Worm (Caenorhabditis elegans): ENCODE results near the gene unc-116.

The unc-116 gene

ce11 chrIII:8358213-8358672 is 3.3 kb upstream of the unc-116 start, which contains the start of the genes R05D3.8 and rfp-1 (continued):
- TF ChIP-seq hlh-30 (tag; optimal IDR thresholded peaks at IDR 0.05; ENCODE audit: insufficient read depth) (peak; percentile 40), ceh-9 (tag; optimal IDR thresholded peaks at IDR 0.05) (no peak), ztf-16 (tag; optimal IDR thresholded peaks at IDR 0.05) (no peak), ceh-31 (tag; optimal IDR thresholded peaks at IDR 0.05) (peak; percentile 49), K09A11.1 (tag; optimal IDR thresholded peaks at IDR 0.05; ENCODE audit: insufficient read depth) (peak; percentile 13), K02D7.2 (tag; optimal IDR thresholded peaks at IDR 0.05) (no peak), pax-1 (tag; optimal IDR thresholded peaks at IDR 0.05) (peak; percentile 47), madf-2 (tag; optimal IDR thresholded peaks at IDR 0.05) (no peak), Y22D7AL.16 (tag; optimal IDR thresholded peaks at IDR 0.05) (no peak), ceh-34 (tag; optimal IDR thresholded peaks at IDR 0.05) (no peak), unc-55 (GFP tag; optimal IDR thresholded peaks at IDR 0.05) (peak; percentile 52), nfya-1 (tag; optimal IDR thresholded peaks at IDR 0.05) (peak; percentile 71), pha-4 (tag; optimal IDR thresholded peaks at IDR 0.05) (no peak), pqm-1 (tag; optimal IDR thresholded peaks at IDR 0.05) (no peak)

- TF ChIP-seq ceh-18 (tag; optimal IDR thresholded peaks at IDR 0.05) = peak; percentile 81
- peak; percentile 87 for TF ChIP-seq nfya-1 (tag; optimal IDR thresholded peaks at IDR 0.05)
- no peak for TF ChIP-seq ceh-9 (tag; optimal IDR thresholded peaks at IDR 0.05)
- TF ChIP-seq lim-6 (tag; optimal IDR thresholded peaks at IDR 0.05) = no peak
- TF ChIP-seq unc-42 (tag; optimal IDR thresholded peaks at IDR 0.05) = peak; percentile 55
- TF ChIP-seq ama-1 (optimal IDR thresholded peaks at IDR 0.05) = no peak
- TF ChIP-seq eyg-1 (tag; optimal IDR thresholded peaks at IDR 0.05) = peak; percentile 55
- TF ChIP-seq ceh-34 (tag; optimal IDR thresholded peaks at IDR 0.05) = peak; percentile 70
- TF ChIP-seq ref-2 (tag; optimal IDR thresholded peaks at IDR 0.05) = peak; percentile 26
- TF ChIP-seq che-1 (tag; optimal IDR thresholded peaks at IDR 0.05) = peak; percentile 12
- peak; percentile 25 for TF ChIP-seq hlh-6 (tag; optimal IDR thresholded peaks at IDR 0.05)
- no peak for TF ChIP-seq pat-9 (tag; optimal IDR thresholded peaks at IDR 0.05)
- peak; percentile 37 for TF ChIP-seq ceh-14 (tag; optimal IDR thresholded peaks at IDR 0.05)
- peak; percentile 56 for TF ChIP-seq syd-9 (tag; optimal IDR thresholded peaks at IDR 0.05)
- peak; percentile 8 for TF ChIP-seq lin-11 (tag; optimal IDR thresholded peaks at IDR 0.05)
- TF ChIP-seq ceh-2 (tag; optimal IDR thresholded peaks at IDR 0.05) = peak; percentile 39
- no peak for TF ChIP-seq dve-1 (tag; optimal IDR thresholded peaks at IDR 0.05)
- TF ChIP-seq hlh-15 (tag; optimal IDR thresholded peaks at IDR 0.05) = no peak
- peak; percentile 60 for TF ChIP-seq tbx-2 (tag; optimal IDR thresholded peaks at IDR 0.05)
- TF ChIP-seq C38D4.7 (GFP tag; optimal IDR thresholded peaks at IDR 0.05) = no peak
- no peak for TF ChIP-seq K09A11.1 (tag; optimal IDR thresholded peaks at IDR 0.05; ENCODE audit: insufficient read depth)
- peak; percentile 14 for TF ChIP-seq unc-55 (GFP tag; optimal IDR thresholded peaks at IDR 0.05)
- peak; percentile 40 for TF ChIP-seq pros-1 (tag; optimal IDR thresholded peaks at IDR 0.05)
- TF ChIP-seq elt-2 (tag; optimal IDR thresholded peaks at IDR 0.05) = peak; percentile 14
- peak; percentile 10 for TF ChIP-seq hlh-30 (tag; optimal IDR thresholded peaks at IDR 0.05; ENCODE audit: insufficient read depth)
- TF ChIP-seq pax-1 (tag; optimal IDR thresholded peaks at IDR 0.05) = no peak
- peak; percentile 85 for TF ChIP-seq ceh-31 (tag; optimal IDR thresholded peaks at IDR 0.05)
- peak; percentile 7 for TF ChIP-seq sdc-2 (tag; optimal IDR thresholded peaks at IDR 0.05)
- peak; percentile 37 for TF ChIP-seq tbx-7 (tag; optimal IDR thresholded peaks at IDR 0.05)
Observed at ce11 chrIII:8356407-8356881, 1.5 kb upstream of the unc-116 start.

ce11 chrIII:8355462-8355815 is 465 bp upstream of the unc-116 start:
- no peak for TF ChIP-seq ttx-3 (tag; optimal IDR thresholded peaks at IDR 0.05)
- no peak for TF ChIP-seq ets-4 (tag; optimal IDR thresholded peaks at IDR 0.05)
- TF ChIP-seq che-1 (tag; optimal IDR thresholded peaks at IDR 0.05) = no peak
- TF ChIP-seq unc-55 (GFP tag; optimal IDR thresholded peaks at IDR 0.05) = no peak
- TF ChIP-seq hlh-6 (tag; optimal IDR thresholded peaks at IDR 0.05) = no peak
- TF ChIP-seq ceh-34 (tag; optimal IDR thresholded peaks at IDR 0.05) = no peak
- no peak for TF ChIP-seq tbx-2 (tag; optimal IDR thresholded peaks at IDR 0.05)
- no peak for TF ChIP-seq dve-1 (tag; optimal IDR thresholded peaks at IDR 0.05)
- no peak for TF ChIP-seq fkh-10 (GFP tag; optimal IDR thresholded peaks at IDR 0.05)
- no peak for TF ChIP-seq zip-5 (tag; optimal IDR thresholded peaks at IDR 0.05)
- TF ChIP-seq pat-9 (tag; optimal IDR thresholded peaks at IDR 0.05) = no peak
- TF ChIP-seq C08G9.2 (tag; optimal IDR thresholded peaks at IDR 0.05) = no peak
- TF ChIP-seq pag-3 (tag; optimal IDR thresholded peaks at IDR 0.05; ENCODE audit: borderline replicate concordance) = no peak
- no peak for TF ChIP-seq ama-1 (optimal IDR thresholded peaks at IDR 0.05)
- no peak for TF ChIP-seq ahr-1 (tag; optimal IDR thresholded peaks at IDR 0.05)
- TF ChIP-seq sox-2 (GFP tag; IDR thresholded peaks at IDR 0.05) = no peak

Data from whole organism, late embryonic.